Fruit fly (Drosophila melanogaster): ENCODE data around the gene Rad17.

The Rad17 gene

DNA sequence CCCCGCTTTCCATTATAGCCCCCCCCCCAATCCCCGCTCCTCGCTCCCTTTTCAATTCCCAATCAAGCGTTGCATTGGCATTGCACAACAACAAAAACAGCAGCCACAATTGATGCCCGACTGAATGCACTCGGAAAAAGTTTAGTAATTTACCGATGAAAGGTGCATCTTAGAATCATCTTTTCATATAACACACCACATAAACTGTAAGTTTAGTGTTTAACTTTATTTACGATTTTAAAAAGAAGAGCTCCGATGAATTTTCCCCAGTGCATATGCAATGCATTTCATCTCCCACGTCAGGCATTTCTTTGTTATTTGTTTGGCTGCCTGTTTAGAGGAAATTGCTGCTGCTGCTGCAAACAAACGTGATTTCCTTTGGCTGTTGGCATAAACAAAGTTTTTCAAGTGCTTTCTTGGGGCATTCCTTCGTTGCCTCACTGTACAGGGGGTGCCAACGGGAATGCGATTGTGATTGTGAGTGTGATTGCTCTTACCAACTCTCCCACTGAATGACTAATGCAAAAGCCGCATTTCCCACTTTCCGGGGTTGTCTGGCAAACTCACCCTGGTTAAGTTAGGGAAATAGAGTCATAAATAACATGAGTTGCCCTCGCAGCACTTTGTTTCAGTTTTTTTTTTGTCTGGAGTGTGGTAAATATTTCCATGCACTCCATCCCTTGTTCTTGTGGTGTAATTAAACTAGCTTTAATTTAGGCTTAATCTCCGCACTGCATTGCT, 29.4 kb upstream of the Rad17 start:
- TF ChIP-seq noc (tag; optimal IDR thresholded peaks at IDR 0.05): no peak

DNA sequence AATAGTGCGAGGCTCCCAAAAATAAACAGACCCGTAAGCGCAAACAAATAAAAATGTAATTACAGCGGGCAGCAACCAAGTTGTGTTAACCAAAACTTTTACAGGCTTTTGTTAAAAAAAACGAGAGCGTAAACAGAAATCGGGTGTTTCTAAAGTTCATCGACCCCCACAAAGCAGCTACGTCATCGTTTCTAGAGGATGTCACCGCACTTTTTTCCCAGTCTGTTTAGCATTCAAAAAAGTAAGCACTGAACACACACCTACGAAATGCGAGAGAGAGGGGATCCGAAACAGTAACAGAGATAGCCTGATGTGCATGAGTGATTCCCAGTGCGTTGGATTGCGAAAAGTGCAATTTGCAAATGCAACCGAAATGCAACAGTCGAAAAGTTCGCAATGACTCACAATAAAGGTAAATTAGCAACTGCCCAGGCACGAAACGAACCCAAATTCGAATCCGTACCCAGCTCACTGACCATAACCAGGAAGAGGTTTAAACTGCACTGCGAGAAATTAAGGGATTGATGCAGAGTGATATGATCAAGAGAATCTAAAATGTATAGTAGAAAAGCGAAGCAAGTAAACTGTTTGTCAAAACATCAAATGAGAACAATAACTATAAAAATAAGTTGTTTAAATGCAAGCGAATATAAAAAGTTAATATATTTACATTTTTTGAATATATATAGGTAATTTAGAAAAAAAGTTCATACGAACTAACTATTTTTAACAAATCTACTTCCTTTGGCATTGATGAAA, 28.2 kb upstream of the Rad17 start:
- TF ChIP-seq noc (tag; optimal IDR thresholded peaks at IDR 0.05): no peak

DNA sequence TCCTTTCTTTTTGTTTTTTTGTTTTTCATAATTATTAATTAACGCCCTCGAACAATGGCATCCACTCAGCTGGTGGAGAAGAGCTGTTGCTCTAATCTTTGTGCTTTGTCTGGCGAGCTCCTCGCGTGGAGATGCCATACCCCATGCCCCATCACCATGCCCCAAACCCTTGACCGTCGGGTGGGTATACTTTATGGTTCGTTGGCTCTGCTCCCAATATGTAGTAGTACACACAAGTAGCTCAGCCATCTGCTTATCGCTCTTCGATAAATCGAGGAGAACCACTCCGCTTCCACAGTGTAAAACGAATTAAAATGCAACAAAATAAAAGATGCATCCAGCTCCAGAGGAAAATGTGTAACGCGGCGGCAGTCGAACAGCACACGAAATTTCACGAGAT, 27.1 kb upstream of the Rad17 start:
- TF ChIP-seq noc (tag; optimal IDR thresholded peaks at IDR 0.05): no peak

DNA sequence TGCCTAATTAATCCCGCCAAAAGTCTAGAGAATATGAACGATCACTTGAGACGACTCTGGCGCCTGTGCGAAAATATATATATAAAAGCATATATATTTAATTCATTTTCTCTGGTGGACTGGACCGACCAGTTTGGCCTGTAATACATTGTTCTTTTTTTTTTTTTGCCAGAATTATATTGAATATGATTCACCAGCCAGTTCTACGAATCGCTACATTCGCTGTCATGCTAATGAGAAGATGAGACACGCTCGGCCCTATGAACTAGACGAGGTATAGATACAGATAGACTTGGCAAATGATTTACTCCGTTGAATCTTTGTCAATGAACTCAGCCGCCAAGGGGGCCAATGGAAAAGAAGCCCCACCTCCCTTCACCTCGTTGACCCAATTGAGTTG, 24.3 kb upstream of the Rad17 start:
- TF ChIP-seq noc (tag; optimal IDR thresholded peaks at IDR 0.05): no peak

DNA sequence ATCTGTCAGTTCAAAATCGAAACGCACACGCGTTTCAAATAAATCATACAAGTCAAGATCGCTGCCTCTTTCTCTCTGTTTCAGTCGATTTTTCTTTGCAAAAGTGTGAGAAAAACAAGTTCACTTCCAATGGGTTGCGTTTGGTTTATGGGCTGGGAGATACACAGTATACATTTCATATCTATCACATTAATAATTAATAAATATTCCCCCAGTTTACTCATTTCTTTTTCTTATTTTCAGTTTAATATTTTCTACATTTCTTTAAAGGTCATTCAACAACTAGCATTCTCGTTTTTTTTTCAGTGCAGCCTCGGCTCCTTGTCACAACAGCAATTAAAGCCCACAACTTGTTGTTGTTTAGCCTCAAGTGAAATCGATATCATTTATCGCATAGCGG, 20.9 kb upstream of the Rad17 start:
- TF ChIP-seq noc (tag; optimal IDR thresholded peaks at IDR 0.05): no peak

DNA sequence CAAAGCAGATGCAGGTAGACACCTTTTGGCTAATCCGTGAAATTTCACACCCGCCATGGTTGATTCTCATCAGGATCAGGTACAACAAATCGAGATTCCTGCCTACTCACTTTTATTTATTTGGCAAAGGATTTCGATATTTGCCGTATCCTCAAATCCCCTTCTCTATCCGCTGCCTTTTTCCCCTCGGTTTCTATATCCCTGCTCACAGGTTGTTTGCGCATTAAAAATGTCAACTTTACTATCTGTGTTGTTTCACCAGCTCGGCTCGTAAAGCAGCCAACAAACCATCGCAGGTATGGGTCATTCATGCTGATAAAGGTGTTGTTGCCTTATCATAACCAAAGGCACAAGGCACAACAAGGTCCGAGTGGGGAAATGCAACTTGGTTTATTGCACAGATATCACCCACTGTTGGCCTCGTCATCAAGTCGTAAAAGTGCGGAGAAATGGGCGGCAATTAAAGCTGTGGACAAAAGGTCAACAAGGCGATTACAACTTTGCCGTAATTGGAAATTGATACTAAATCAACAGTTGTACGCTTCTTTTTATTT, 17.2 kb upstream of the Rad17 start:
- TF ChIP-seq noc (tag; optimal IDR thresholded peaks at IDR 0.05): no peak

DNA sequence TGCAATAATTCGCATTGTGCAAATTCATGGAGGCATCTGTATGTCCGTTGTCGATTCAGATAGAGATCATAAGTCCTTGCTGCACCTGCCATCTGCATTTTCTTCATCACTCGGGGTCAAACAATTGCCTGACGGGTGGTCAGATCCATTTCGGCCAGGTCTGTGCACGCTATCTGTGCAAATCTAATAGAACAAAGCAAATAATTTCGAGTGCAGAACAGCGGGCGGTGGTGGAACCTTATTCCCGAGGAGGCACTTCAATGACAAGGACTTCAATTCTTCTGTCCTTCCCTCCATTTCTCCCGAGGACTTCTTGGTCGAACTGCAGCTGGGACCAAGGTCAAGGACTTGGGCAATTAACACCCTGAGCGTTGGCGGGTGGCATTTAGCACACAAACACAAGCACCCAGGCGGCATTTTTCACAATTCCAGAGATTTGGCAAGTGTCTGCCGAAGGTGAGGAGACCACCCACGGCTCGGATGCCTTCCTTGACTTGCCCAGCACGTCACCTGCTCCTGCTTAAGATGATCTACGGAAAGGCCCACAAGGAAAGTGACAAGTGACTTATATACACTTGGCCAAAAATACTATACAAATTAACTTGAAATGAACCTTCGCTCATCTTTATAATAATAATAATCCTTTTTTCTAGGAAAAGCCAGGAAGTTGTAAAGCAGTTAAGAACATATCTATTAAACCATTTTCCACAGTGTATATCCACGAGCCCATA, 16.5 kb upstream of the Rad17 start:
- no peak for TF ChIP-seq noc (tag; optimal IDR thresholded peaks at IDR 0.05)

DNA sequence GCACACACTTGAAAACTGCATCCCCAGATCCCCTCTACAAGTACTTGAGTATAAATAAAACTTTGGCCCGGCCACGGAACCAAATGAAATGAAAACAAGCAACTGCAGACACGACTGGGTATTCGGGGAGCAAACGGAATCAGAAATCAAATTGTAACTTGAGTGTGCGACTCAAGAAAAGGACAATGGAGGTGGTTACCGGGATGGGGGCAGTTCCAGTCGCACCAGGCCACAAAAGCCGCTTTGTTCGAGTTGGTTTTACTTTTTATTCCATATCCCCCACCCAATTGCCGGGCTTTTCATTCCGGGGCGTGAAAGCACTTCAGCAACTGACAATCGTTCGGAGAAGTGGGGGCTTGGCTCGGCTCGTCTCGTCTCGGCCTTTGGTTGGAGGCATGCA, 14.8 kb upstream of the Rad17 start:
- TF ChIP-seq noc (tag; optimal IDR thresholded peaks at IDR 0.05): no peak

DNA sequence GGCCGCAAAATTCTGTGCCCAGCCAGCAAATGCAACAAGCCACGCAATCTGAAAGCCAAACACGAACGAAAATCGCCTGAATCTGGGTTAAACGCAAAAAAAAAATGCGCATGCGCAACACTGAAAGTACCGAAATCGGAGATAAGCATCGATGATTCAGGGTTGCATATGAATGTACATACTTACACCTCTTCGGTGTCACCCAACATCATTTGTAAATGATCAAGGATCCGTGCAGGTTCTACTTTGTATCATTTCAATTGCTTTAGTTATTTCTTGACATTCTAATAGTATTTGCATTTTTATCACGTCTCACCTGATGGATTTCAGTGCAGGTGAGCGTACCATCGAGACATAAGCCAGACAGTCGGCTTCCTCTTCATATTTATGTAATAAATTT, 14.1 kb upstream of the Rad17 start:
- no peak for TF ChIP-seq noc (tag; optimal IDR thresholded peaks at IDR 0.05)

DNA sequence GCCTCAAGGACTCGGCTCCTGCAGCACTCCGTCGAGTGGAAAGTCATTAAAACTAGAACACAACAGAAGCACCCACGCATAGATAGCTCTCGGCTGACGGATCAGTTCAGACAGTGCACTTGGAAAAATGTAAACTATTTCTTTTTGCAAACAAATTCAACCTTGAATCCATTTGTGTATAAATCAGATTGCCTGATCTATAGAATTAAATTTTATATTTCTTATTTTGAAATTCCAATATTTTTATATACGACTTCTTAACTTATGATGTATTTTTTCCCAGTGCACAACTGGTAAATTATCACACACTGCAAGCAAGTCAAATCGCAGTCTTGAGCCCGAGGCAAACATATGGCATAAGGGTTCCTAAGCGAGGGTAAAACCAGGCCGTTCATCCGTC, 11.8 kb upstream of the Rad17 start:
- no peak for TF ChIP-seq noc (tag; optimal IDR thresholded peaks at IDR 0.05)

DNA sequence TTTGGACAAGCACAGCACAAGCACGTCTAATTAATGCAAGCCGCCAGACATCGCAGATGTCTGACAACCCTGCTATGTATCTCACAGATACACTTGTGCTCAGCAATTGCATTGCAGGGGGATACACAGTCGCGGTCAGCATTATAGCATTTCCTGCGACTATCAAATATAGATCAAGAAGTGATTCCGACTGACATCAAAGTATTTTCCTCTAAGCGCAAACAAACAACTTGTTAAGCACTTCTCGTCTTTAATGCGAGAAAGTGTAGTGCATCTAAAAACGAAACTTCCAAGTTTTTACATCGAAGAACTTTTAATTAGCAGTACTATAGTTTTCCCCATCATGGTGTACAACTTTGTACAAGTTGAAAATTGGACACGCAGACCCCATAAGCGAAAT, 9.9 kb upstream of the Rad17 start:
- no peak for TF ChIP-seq noc (tag; optimal IDR thresholded peaks at IDR 0.05)

DNA sequence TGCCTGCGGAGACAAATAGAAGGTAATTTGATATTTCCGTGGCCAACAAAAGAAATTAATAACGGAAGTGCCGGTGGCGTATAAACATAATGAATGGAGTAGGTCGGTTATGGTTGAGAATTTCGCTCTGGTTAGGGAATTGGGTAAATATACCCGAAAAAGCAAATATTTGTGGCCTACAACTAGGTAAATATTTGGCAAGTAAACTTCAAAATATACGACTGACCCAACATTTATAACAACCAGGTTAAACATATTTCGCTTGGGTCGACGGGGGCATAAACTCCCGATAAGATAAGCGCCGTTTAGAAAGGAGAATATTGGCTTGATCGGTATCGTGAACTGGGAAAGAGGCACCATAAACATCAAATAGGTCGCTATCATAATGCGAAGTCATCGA, 7.8 kb upstream of the Rad17 start:
- no peak for TF ChIP-seq noc (tag; optimal IDR thresholded peaks at IDR 0.05)

DNA sequence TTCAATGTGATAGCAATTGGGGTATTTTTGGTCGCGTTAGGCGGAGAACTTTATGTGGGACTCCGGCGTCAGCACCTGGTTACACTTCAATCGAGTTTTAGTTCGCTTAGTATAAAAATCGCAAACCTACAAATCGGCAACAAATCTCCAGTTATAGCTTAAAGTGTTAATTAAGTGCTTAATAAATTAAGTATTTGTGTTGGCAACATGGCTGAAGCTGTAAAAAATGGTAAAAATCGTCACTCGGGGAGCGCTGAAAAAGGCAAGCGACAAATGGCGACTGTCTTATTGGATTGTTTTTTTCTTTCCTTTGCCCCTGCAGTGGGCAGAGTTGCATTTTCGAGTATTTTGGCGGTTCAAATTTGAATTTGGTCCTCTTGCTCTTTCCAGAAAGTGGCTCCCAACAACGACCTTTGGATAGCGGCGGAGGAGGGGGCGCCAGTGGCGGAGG, 3.6 kb downstream of the Rad17 start, which contains the start of gene Hexim:
Hexim (plus strand) TSS at position 85 of the 451 bp plus-strand sequence.
- no peak for TF ChIP-seq noc (tag; optimal IDR thresholded peaks at IDR 0.05)

DNA sequence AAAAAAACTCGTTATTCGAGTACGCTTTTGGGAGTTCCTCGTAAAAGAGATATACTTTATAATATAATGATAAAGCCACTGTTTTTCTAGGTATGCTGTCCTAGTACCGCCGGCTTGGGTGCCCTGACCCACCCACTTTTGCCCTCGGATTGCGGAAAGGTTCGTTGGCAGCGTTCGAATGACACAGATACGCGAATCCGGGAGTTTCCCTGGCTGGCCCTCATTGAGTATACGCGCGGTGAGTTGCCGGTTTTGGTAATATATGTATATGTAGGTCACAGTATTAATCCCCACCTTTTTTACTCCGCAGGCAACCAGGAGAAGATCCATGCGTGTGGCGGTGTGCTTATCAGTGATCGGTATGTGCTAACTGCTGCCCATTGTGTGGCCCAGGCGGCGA, 4.8 kb downstream of the Rad17 start:
- TF ChIP-seq noc (tag; optimal IDR thresholded peaks at IDR 0.05): no peak

DNA sequence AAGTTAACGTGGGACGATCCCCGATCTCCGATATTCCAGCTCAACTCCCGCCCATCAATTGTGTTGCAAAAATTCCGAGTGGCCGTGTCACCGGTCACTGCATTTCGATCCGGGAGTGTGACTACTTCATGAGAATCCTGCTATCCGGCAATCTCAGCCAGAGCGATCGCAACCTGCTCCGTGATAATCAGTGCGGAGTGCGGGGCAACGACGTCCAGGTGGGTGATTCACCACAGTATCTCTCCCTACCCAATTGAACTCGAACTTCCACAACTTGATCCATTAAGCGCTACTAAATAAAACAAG, 5.4 kb downstream of the Rad17 start:
- TF ChIP-seq noc (tag; optimal IDR thresholded peaks at IDR 0.05): no peak

DNA sequence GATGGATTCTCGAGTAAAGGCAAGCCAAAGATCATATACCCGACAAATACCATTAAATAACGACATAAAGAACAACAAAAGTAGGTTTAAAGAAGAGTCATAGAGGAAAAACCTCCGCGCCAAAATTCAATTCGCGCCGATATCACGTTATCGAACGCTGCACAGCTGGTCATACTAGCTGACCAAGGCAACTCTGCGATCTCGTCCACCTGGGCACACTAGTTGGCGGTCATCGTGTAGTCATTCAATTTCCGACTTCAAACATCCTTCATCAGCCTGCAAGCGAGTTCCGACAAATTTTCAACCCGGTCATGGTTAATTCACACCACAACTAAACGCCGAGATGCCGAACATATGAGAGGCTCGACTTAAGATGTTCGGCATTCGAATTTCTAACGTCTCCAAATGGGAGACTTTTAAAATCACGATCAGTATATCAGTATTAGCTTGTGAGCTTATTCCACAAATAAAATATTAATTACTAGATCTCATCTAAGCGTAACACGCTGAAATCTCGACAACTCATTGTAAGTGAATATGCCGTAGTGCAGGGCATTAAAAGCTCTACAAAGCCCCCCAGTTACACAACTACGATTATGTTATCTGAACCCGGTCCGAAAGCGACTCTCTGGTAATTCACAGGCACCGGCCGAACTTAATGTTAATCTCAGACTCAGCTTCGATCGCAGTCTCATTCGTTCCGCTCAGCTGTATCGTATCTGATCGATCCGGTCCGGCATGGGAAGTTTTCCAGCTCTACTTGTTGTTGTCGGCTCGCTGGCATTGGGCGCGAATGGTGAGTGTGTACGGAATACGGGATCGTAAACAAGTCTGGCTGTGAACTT, 6.0 kb downstream of the Rad17 start, which contains the start of gene CG3505:
CG3505 (plus strand) TSS at position 688 of the 845 bp plus-strand sequence.
- TF ChIP-seq noc (tag; optimal IDR thresholded peaks at IDR 0.05): peak; percentile 26

All from whole organism, larva.